Fruit fly (Drosophila melanogaster) whole organism, embryonic: ENCODE measurements around the gene Ilp7.

Experiments
- Adf1 ChIP-seq: fragments of 200-800 bp; sonication (Bioruptor generic); IDR thresholded peaks from 2 replicates; pipeline ENCODE4 v1.3.6; 2022; ENCODE audit warnings: missing biosample characterization, missing genetic modification characterization
- B-H2 ChIP-seq: fragments of 200-800 bp; sonication (Bioruptor generic); optimal IDR thresholded peaks from 2 replicates; lab custom pipeline; 2018; ENCODE audit warnings: missing biosample characterization, mild to moderate bottlenecking, missing genetic modification characterization
- BtbVII ChIP-seq: fragments of 200-800 bp; sonication (Bioruptor generic); optimal IDR thresholded peaks from 3 replicates; lab custom pipeline; 2017; ENCODE audit warnings: missing biosample characterization, mild to moderate bottlenecking, missing genetic modification characterization
- CG10147 ChIP-seq: fragments of 200-800 bp; sonication (Bioruptor generic); optimal IDR thresholded peaks from 2 replicates; lab custom pipeline; 2019; ENCODE audit warnings: missing biosample characterization, mild to moderate bottlenecking, missing genetic modification characterization, moderate library complexity
- CG11085 ChIP-seq: fragments of 200-800 bp; sonication (Bioruptor generic); IDR thresholded peaks from 2 replicates; pipeline ENCODE4 v1.3.6; 2022; ENCODE audit warnings: missing biosample characterization, missing genetic modification characterization
- CG12104 ChIP-seq: fragments of 200-800 bp; sonication (Bioruptor generic); optimal IDR thresholded peaks from 3 replicates; lab custom pipeline; 2016; ENCODE audit warnings: missing biosample characterization, missing genetic modification characterization
- CG12769 ChIP-seq: fragments of 200-800 bp; sonication (Bioruptor generic); optimal IDR thresholded peaks from 2 replicates; lab custom pipeline; 2019; ENCODE audit warnings: missing biosample characterization, mild to moderate bottlenecking, missing genetic modification characterization, moderate library complexity
- CG13624 ChIP-seq: fragments of 200-800 bp; sonication (Bioruptor generic); optimal IDR thresholded peaks from 2 replicates; lab custom pipeline; 2016; ENCODE audit warnings: missing biosample characterization, missing genetic modification characterization
- CG15479 ChIP-seq: fragments of 200-800 bp; sonication (Bioruptor generic); optimal IDR thresholded peaks from 3 replicates; lab custom pipeline; 2019; ENCODE audit warnings: missing biosample characterization, mild to moderate bottlenecking, missing genetic modification characterization, moderate library complexity
- CG18262 ChIP-seq: fragments of 200-800 bp; optimal IDR thresholded peaks from 3 replicates; lab custom pipeline; 2019; ENCODE audit warnings: missing biosample characterization, mild to moderate bottlenecking, missing genetic modification characterization, moderate library complexity
- CG18476 ChIP-seq: fragments of 200-800 bp; sonication (Bioruptor generic); optimal IDR thresholded peaks from 2 replicates; lab custom pipeline; 2016; ENCODE audit warnings: missing biosample characterization, mild to moderate bottlenecking, missing genetic modification characterization
- CG2116 ChIP-seq: fragments of 200-800 bp; sonication (Bioruptor generic); optimal IDR thresholded peaks from 3 replicates; lab custom pipeline; 2018; ENCODE audit warnings: missing biosample characterization, mild to moderate bottlenecking, missing genetic modification characterization
- CG31224 ChIP-seq: fragments of 200-800 bp; sonication (Bioruptor generic); IDR thresholded peaks from 2 replicates; pipeline ENCODE4 v1.3.6; 2022; ENCODE audit warnings: missing biosample characterization, missing genetic modification characterization
- CG3163 ChIP-seq: fragments of 200-800 bp; sonication (Bioruptor generic); optimal IDR thresholded peaks from 3 replicates; lab custom pipeline; 2016; ENCODE audit warnings: missing biosample characterization, missing genetic modification characterization
- CG4360 ChIP-seq: fragments of 200-800 bp; sonication (Bioruptor generic); IDR thresholded peaks from 2 replicates; pipeline ENCODE4 v1.3.6; 2022; ENCODE audit warnings: missing biosample characterization, missing genetic modification characterization
- CG6689 ChIP-seq: fragments of 200-800 bp; sonication (Bioruptor generic); IDR thresholded peaks from 2 replicates; pipeline ENCODE4 v1.3.6; 2022; ENCODE audit warnings: missing biosample characterization, missing genetic modification characterization
- CG7963 ChIP-seq: fragments of 200-800 bp; sonication (Bioruptor generic); IDR thresholded peaks from 3 replicates; pipeline ENCODE4 v1.3.6; 2022; ENCODE audit warnings: missing biosample characterization, missing genetic modification characterization; ENCODE audit not compliant: partially characterized antibody
- CTCF ChIP-seq: fragments of 200-800 bp; sonication (Bioruptor generic); optimal IDR thresholded peaks from 2 replicates; lab custom pipeline; 2017; ENCODE audit warnings: missing biosample characterization, mild to moderate bottlenecking, missing genetic modification characterization, moderate library complexity
- D19A ChIP-seq: fragments of 200-800 bp; optimal IDR thresholded peaks from 3 replicates; lab custom pipeline; 2019; ENCODE audit warnings: missing biosample characterization, mild to moderate bottlenecking, missing genetic modification characterization, moderate library complexity
- Elba2 ChIP-seq: fragments of 200-800 bp; sonication (Bioruptor generic); optimal IDR thresholded peaks from 3 replicates; lab custom pipeline; 2016; ENCODE audit warnings: missing biosample characterization, missing genetic modification characterization
- Jarid2 ChIP-seq: fragments of 200-800 bp; sonication (Bioruptor generic); optimal IDR thresholded peaks from 3 replicates; lab custom pipeline; 2017; ENCODE audit warnings: mild to moderate bottlenecking, missing biosample characterization, missing genetic modification reagents, missing genetic modification characterization
- Mad ChIP-seq: fragments of 200-800 bp; sonication (Bioruptor generic); optimal IDR thresholded peaks from 2 replicates; lab custom pipeline; 2016; ENCODE audit warnings: missing biosample characterization, missing genetic modification characterization
- Mrtf ChIP-seq: fragments of 200-800 bp; sonication (Bioruptor generic); IDR thresholded peaks from 3 replicates; pipeline ENCODE4 v1.3.6; 2022; ENCODE audit warnings: missing biosample characterization, missing genetic modification characterization
- Rfx ChIP-seq: fragments of 200-800 bp; sonication (Bioruptor generic); IDR thresholded peaks from 2 replicates; pipeline ENCODE4 v1.3.6; 2022; ENCODE audit warnings: missing biosample characterization, missing genetic modification characterization
- Trl ChIP-seq, 3 experiments: fragments of >200 bp in 2 of 3; fragments of 200-800 bp in 1 of 3; sonication (Bioruptor generic) in 1 of 3; optimal IDR thresholded peaks; 2 replicates in 1 of 3; 3 replicates in 2 of 3; lab custom pipeline; 2016 to 2017; ENCODE audit warnings: missing biosample characterization in 1 of 3, missing genetic modification characterization in 1 of 3
- chinmo ChIP-seq: fragments of 200-800 bp; sonication (Bioruptor generic); IDR thresholded peaks from 4 replicates; pipeline ENCODE4 v1.3.6; 2022; ENCODE audit warnings: missing biosample characterization, missing genetic modification characterization; ENCODE audit not compliant: partially characterized antibody
- fd102C ChIP-seq: fragments of 200-800 bp; sonication (Bioruptor generic); optimal IDR thresholded peaks from 2 replicates; lab custom pipeline; 2018; ENCODE audit warnings: missing biosample characterization, mild to moderate bottlenecking, missing genetic modification characterization, moderate library complexity
- fd64A ChIP-seq: fragments of 200-800 bp; sonication (Bioruptor generic); optimal IDR thresholded peaks from 3 replicates; lab custom pipeline; 2018; ENCODE audit warnings: missing biosample characterization, mild to moderate bottlenecking, missing genetic modification characterization
- gsb-n ChIP-seq: fragments of 200-800 bp; sonication (Bioruptor generic); optimal IDR thresholded peaks from 3 replicates; lab custom pipeline; 2018; ENCODE audit warnings: missing biosample characterization, mild to moderate bottlenecking, missing genetic modification characterization
- hbn ChIP-seq: fragments of 200-800 bp; sonication (Bioruptor generic); IDR thresholded peaks from 2 replicates; pipeline ENCODE4 v1.3.6; 2022; ENCODE audit warnings: missing biosample characterization, missing genetic modification characterization; ENCODE audit not compliant: partially characterized antibody
- lilli ChIP-seq: fragments of 200-800 bp; sonication (Bioruptor generic); optimal IDR thresholded peaks from 3 replicates; lab custom pipeline; 2016; ENCODE audit warnings: missing biosample characterization, missing genetic modification characterization
- otp ChIP-seq: fragments of 200-800 bp; sonication (Bioruptor generic); IDR thresholded peaks from 3 replicates; pipeline ENCODE4, ENCODE4 v1.3.6; 2022; ENCODE audit warnings: missing biosample characterization, missing genetic modification characterization
- p53 ChIP-seq: fragments of 200-800 bp; sonication (Bioruptor generic); optimal IDR thresholded peaks from 2 replicates; lab custom pipeline; 2016; ENCODE audit warnings: missing biosample characterization, missing genetic modification characterization
- pho ChIP-seq: fragments of 200-800 bp; sonication (Bioruptor generic); optimal IDR thresholded peaks from 2 replicates; lab custom pipeline; 2016; ENCODE audit warnings: missing biosample characterization, missing genetic modification characterization
- sima ChIP-seq: fragments of 200-800 bp; sonication (Bioruptor generic); optimal IDR thresholded peaks from 2 replicates; lab custom pipeline; 2016; ENCODE audit warnings: missing biosample characterization, missing genetic modification characterization
- sna ChIP-seq: fragments of 200-800 bp; sonication (Bioruptor generic); IDR thresholded peaks from 2 replicates; pipeline ENCODE4 v1.3.6; 2022; ENCODE audit warnings: missing biosample characterization, missing genetic modification characterization; ENCODE audit not compliant: partially characterized antibody
- zf30C ChIP-seq: fragments of 200-800 bp; sonication (Bioruptor generic); optimal IDR thresholded peaks from 3 replicates; lab custom pipeline; 2018; ENCODE audit warnings: missing biosample characterization, mild to moderate bottlenecking, missing genetic modification characterization

Gene Ilp7

DNA sequence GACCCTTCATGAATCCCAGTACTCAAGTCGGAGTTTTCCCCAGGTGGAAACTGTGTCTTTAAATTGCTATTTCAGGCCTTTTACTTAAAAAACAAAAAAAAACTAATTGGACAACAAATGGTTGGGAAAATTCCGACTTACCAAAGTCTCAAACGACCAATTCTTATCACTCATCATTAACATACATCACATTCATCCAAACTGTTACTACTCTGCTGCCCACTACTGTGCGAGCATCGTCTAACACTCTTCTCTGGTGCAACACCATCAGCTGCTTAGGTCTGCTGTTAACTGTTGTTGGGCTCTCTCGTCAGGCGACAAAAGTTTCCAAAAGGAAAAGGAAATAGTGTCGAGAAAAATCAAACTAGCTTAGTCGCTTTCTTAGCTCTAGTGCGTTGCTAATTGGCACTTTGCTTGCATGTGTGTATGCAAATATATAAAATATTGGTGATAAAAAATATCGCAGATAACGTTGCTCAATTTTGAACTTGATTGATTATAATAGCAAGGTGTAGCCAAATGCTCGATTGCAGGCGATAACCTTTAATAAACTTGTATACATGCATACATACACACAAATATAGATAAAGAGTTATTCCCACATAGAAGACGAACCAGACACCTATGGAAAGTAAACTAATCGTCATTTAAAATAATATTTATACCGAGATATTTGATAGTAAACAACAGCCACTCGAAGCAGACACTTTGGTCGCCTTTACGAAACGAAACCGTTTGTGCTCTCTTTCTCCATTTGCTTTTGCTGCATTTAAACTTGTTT lies 26.8 kb downstream of the Ilp7 start (continued):
- no peak for TF ChIP-seq Jarid2
- TF ChIP-seq CG6689 = peak; percentile 16; the same call in 1 of the 2 replicates
- no peak for TF ChIP-seq CG7963
- TF ChIP-seq fd102C (GFP tag; lab: Kevin White, UChicago) = no peak
- no peak for TF ChIP-seq otp
- TF ChIP-seq p53 (GFP tag; lab: Kevin White, UChicago) = no peak
- no peak for TF ChIP-seq hbn (GFP tag; lab: Robert Waterston, UW)
- no peak for TF ChIP-seq BtbVII
- no peak for TF ChIP-seq CG10147 (GFP tag; lab: Kevin White, UChicago)
- TF ChIP-seq sima (GFP tag; lab: Kevin White, UChicago) = no peak
- TF ChIP-seq CG13624 (GFP tag; lab: Kevin White, UChicago) = peak; percentile 23
- no peak for TF ChIP-seq CG15479 (GFP tag; lab: Kevin White, UChicago)
- TF ChIP-seq sna (GFP tag; lab: Robert Waterston, UW) = no peak
- TF ChIP-seq fd64A (GFP tag; lab: Kevin White, UChicago) = peak; percentile 29
- TF ChIP-seq CG31224 (GFP tag; lab: Robert Waterston, UW) = no peak
- TF ChIP-seq CG12104 = peak; percentile 53
- peak; percentile 69 for TF ChIP-seq D19A (tag; lab: Kevin White, UChicago)
- peak; percentile 23 for TF ChIP-seq CG2116 (GFP tag; lab: Kevin White, UChicago)
- TF ChIP-seq CTCF (GFP tag; lab: Kevin White, UChicago) = no peak
- no peak for TF ChIP-seq CG11085
- no peak for TF ChIP-seq B-H2 (GFP tag; lab: Kevin White, UChicago)
- TF ChIP-seq CG18476 (GFP tag; lab: Kevin White, UChicago) = peak; percentile 42
- TF ChIP-seq CG18262 (tag; lab: Kevin White, UChicago) = peak; percentile 85
- peak; percentile 24 for TF ChIP-seq CG12769 (tag; lab: Kevin White, UChicago)
- TF ChIP-seq pho (GFP tag; lab: Kevin White, UChicago) = no peak

DNA sequence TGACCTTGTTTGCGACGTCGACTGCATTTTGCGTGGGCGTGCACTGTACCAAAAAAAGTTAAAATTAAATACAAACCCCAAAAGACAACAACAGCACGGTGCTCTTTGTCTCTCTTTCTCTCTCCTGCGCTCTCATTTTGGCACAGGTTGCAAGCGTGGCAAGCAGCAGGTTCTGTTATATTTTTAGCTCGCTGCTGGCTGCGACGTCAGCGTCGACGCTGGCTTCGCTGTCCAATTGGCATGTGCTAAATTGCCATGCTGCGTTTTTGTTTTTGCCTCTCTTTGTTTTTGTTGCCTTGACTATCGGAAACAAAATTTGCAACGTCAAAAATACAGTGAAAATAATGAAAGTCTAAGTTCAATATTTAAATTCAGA lies 27.3 kb downstream of the Ilp7 start:
- TF ChIP-seq Adf1 (GFP tag; lab: Robert Waterston, UW) (peak; percentile 87), Rfx (GFP tag; lab: Robert Waterston, UW) (no peak), CG3163 (GFP tag; lab: Kevin White, UChicago) (peak; percentile 42), CG4360 (GFP tag; lab: Robert Waterston, UW) (peak; percentile 74), Mad (GFP tag; lab: Kevin White, UChicago) (no peak), zf30C (GFP tag; lab: Kevin White, UChicago) (peak; percentile 73), Mrtf (no peak), Trl (optimal IDR thresholded peaks at IDR 0.05; lab: Kevin White, UChicago) (peak in 1 of 2 experiments; percentile 74), Trl (GFP tag; optimal IDR thresholded peaks at IDR 0.05; lab: Kevin White, UChicago) (no peak), lilli (GFP tag; lab: Kevin White, UChicago) (no peak), Elba2 (peak; percentile 80), gsb-n (tag; lab: Kevin White, UChicago) (no peak), chinmo (0 out of 4 replicates have a peak, but pooled peaks have one; percentile 44)
